Fruit fly (Drosophila melanogaster) Kc167 (cell line): ENCODE data around the gene CG13068.

ENCODE experiments used
- Myc ChIP-seq: fragments of >200 bp; optimal IDR thresholded peaks from 2 replicates; lab custom pipeline; 2017; ENCODE audit warnings: missing external identifiers
- Sin3A ChIP-seq: fragments of >200 bp; optimal IDR thresholded peaks from 2 replicates; lab custom pipeline; 2018; ENCODE audit warnings: missing external identifiers
- h ChIP-seq: fragments of >200 bp; optimal IDR thresholded peaks from 3 replicates; lab custom pipeline; 2018; ENCODE audit warnings: missing external identifiers
- insv ChIP-seq: fragments of >200 bp; optimal IDR thresholded peaks from 3 replicates; lab custom pipeline; 2018; ENCODE audit warnings: missing external identifiers
- psq ChIP-seq: fragments of >200 bp; optimal IDR thresholded peaks from 2 replicates; lab custom pipeline; 2017; ENCODE audit warnings: missing external identifiers
- ttk ChIP-seq: sonication (Bioruptor generic); optimal IDR thresholded peaks from 2 replicates; lab custom pipeline; 2017; ENCODE audit warnings: missing external identifiers

DNA sequence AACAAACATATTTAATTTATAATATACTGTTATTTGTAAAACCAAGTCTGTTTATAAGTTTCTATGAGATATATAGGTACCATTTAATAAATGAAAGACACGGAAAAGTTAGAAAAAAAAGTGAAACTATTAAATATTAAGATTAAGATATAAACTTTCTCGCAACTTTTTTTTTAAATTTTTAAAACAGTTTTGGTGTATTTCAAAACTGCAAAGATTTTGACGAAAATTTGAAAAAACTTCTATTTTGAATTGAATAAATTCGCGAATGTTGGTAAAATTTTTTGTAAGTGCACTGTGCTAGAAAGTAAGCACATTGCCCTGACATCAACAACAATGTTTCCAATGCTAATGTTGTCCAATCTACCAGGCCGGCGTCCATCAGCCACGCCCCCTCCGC lies 47.9 kb upstream of the CG13068 start:
- TF ChIP-seq psq (lab: Kevin White, UChicago) (no peak), h (no peak), insv (lab: Kevin White, UChicago) (no peak), Myc (lab: Kevin White, UChicago) (no peak), Sin3A (no peak), ttk (lab: Kevin White, UChicago) (no peak)
